Fruit fly (Drosophila melanogaster) whole organism, embryonic: Measurements from ENCODE around the gene CG7565.

Experiments
- Abd-B ChIP-seq: fragments of 200-800 bp; sonication (Bioruptor generic); optimal IDR thresholded peaks from 2 replicates; lab custom pipeline; 2018; ENCODE audit warnings: missing biosample characterization, mild to moderate bottlenecking, missing genetic modification characterization, moderate library complexity
- BtbVII ChIP-seq: fragments of 200-800 bp; sonication (Bioruptor generic); optimal IDR thresholded peaks from 3 replicates; lab custom pipeline; 2017; ENCODE audit warnings: missing biosample characterization, mild to moderate bottlenecking, missing genetic modification characterization
- Bteb2 ChIP-seq: fragments of 200-800 bp; sonication (Bioruptor generic); optimal IDR thresholded peaks from 2 replicates; lab custom pipeline; 2016; ENCODE audit warnings: missing biosample characterization, missing genetic modification characterization
- C15 ChIP-seq: fragments of 200-800 bp; sonication (Bioruptor generic); IDR thresholded peaks from 3 replicates; pipeline ENCODE4 v1.3.6; 2022; ENCODE audit warnings: missing biosample characterization, missing genetic modification characterization
- CG10267 ChIP-seq: fragments of 200-800 bp; sonication (Bioruptor generic); optimal IDR thresholded peaks from 2 replicates; lab custom pipeline; 2018; ENCODE audit warnings: missing biosample characterization, mild to moderate bottlenecking, missing genetic modification characterization, moderate library complexity
- CG1233 ChIP-seq: fragments of 200-800 bp; sonication (Bioruptor generic); optimal IDR thresholded peaks from 4 replicates; lab custom pipeline; 2018; ENCODE audit warnings: missing biosample characterization, mild to moderate bottlenecking, missing genetic modification characterization
- CG13775 ChIP-seq: fragments of 200-800 bp; sonication (Bioruptor generic); optimal IDR thresholded peaks from 3 replicates; lab custom pipeline; 2017; ENCODE audit warnings: missing biosample characterization, mild to moderate bottlenecking, missing genetic modification characterization
- CG14965 ChIP-seq: fragments of 200-800 bp; sonication (Bioruptor generic); optimal IDR thresholded peaks from 2 replicates; lab custom pipeline; 2016; ENCODE audit warnings: missing biosample characterization, missing genetic modification characterization, borderline replicate concordance
- CG1529 ChIP-seq: fragments of 200-800 bp; sonication (Bioruptor generic); optimal IDR thresholded peaks from 3 replicates; lab custom pipeline; 2018; ENCODE audit warnings: missing biosample characterization, missing genetic modification characterization
- CG17328 ChIP-seq: fragments of 200-800 bp; sonication (Bioruptor generic); IDR thresholded peaks from 2 replicates; pipeline ENCODE4 v1.3.6; 2022; ENCODE audit warnings: missing biosample characterization, missing genetic modification characterization
- CG2116 ChIP-seq: fragments of 200-800 bp; sonication (Bioruptor generic); optimal IDR thresholded peaks from 3 replicates; lab custom pipeline; 2018; ENCODE audit warnings: missing biosample characterization, mild to moderate bottlenecking, missing genetic modification characterization
- CG2678 ChIP-seq: fragments of 200-800 bp; sonication (Bioruptor generic); optimal IDR thresholded peaks from 3 replicates; lab custom pipeline; 2019; ENCODE audit warnings: missing biosample characterization, mild to moderate bottlenecking, missing genetic modification characterization, moderate library complexity
- CG33213 ChIP-seq: fragments of 200-800 bp; sonication (Bioruptor generic); optimal IDR thresholded peaks from 3 replicates; lab custom pipeline; 2016; ENCODE audit warnings: missing biosample characterization, missing genetic modification characterization
- CG3407 ChIP-seq: fragments of 200-800 bp; sonication (Bioruptor generic); optimal IDR thresholded peaks from 2 replicates; lab custom pipeline; 2018; ENCODE audit warnings: missing biosample characterization, mild to moderate bottlenecking, missing genetic modification characterization
- CG3726 ChIP-seq: fragments of 200-800 bp; sonication (Bioruptor generic); IDR thresholded peaks from 3 replicates; pipeline ENCODE4, ENCODE4 v1.3.6; 2022; ENCODE audit warnings: missing biosample characterization, missing genetic modification characterization
- CG3838 ChIP-seq: fragments of 200-800 bp; sonication (Bioruptor generic); optimal IDR thresholded peaks from 3 replicates; lab custom pipeline; 2016; ENCODE audit warnings: missing biosample characterization, missing genetic modification characterization
- CG6689 ChIP-seq: fragments of 200-800 bp; sonication (Bioruptor generic); IDR thresholded peaks from 2 replicates; pipeline ENCODE4 v1.3.6; 2022; ENCODE audit warnings: missing biosample characterization, missing genetic modification characterization
- CG7839 ChIP-seq: fragments of 200-800 bp; sonication (Bioruptor generic); optimal IDR thresholded peaks from 3 replicates; lab custom pipeline; 2018; ENCODE audit warnings: missing biosample characterization, mild to moderate bottlenecking, missing genetic modification characterization, moderate library complexity
- CG8359 ChIP-seq: fragments of 200-800 bp; sonication (Bioruptor generic); optimal IDR thresholded peaks from 2 replicates; lab custom pipeline; 2017; ENCODE audit warnings: missing biosample characterization, mild to moderate bottlenecking, missing genetic modification characterization, borderline replicate concordance
- E2f2 ChIP-seq: fragments of 200-800 bp; sonication (Bioruptor generic); IDR thresholded peaks from 2 replicates; pipeline ENCODE4 v1.3.6; 2022; ENCODE audit warnings: missing biosample characterization, missing genetic modification characterization
- Meics ChIP-seq: fragments of 200-800 bp; sonication (Bioruptor generic); optimal IDR thresholded peaks from 2 replicates; lab custom pipeline; 2017; ENCODE audit warnings: missing biosample characterization, mild to moderate bottlenecking, missing genetic modification characterization
- Neu2 ChIP-seq: fragments of 200-800 bp; sonication (Bioruptor generic); optimal IDR thresholded peaks from 3 replicates; lab custom pipeline; 2016; ENCODE audit warnings: missing biosample characterization, missing genetic modification characterization, borderline replicate concordance
- Tbp ChIP-seq: fragments of >200 bp; optimal IDR thresholded peaks from 2 replicates; lab custom pipeline; 2018; ENCODE audit warnings: missing biosample characterization, missing genetic modification characterization
- cad ChIP-seq: fragments of >200 bp; optimal IDR thresholded peaks from 2 replicates; lab custom pipeline; 2017; ENCODE audit warnings: missing biosample characterization, missing genetic modification characterization
- chif ChIP-seq, 2 experiments: fragments of 200-800 bp; sonication (Bioruptor generic); optimal IDR thresholded peaks; 3 replicates each; lab custom pipeline; 2016; ENCODE audit warnings: missing biosample characterization in 2 of 2, missing genetic modification characterization in 2 of 2
- chinmo ChIP-seq: fragments of 200-800 bp; sonication (Bioruptor generic); IDR thresholded peaks from 4 replicates; pipeline ENCODE4 v1.3.6; 2022; ENCODE audit warnings: missing biosample characterization, missing genetic modification characterization; ENCODE audit not compliant: partially characterized antibody
- crc ChIP-seq: fragments of 200-800 bp; sonication (Bioruptor generic); optimal IDR thresholded peaks from 2 replicates; lab custom pipeline; 2016; ENCODE audit warnings: missing biosample characterization, missing genetic modification characterization
- crp ChIP-seq, 2 experiments: fragments of 200-800 bp; sonication (Bioruptor generic); optimal IDR thresholded peaks; 2 replicates in 1 of 2; 3 replicates in 1 of 2; lab custom pipeline; 2017; ENCODE audit warnings: missing biosample characterization in 2 of 2, missing genetic modification characterization in 2 of 2, mild to moderate bottlenecking in 1 of 2, moderate library complexity in 1 of 2
- danr ChIP-seq: fragments of 200-800 bp; sonication (Bioruptor generic); IDR thresholded peaks from 2 replicates; pipeline ENCODE4 v1.3.6; 2022; ENCODE audit warnings: missing biosample characterization, missing genetic modification characterization
- dati ChIP-seq: fragments of 200-800 bp; sonication (Bioruptor generic); IDR thresholded peaks from 2 replicates; pipeline ENCODE4 v1.3.6; 2022; ENCODE audit warnings: missing biosample characterization, missing genetic modification characterization
- en ChIP-seq: fragments of 200-800 bp; sonication (Bioruptor generic); optimal IDR thresholded peaks from 2 replicates; lab custom pipeline; 2016; ENCODE audit warnings: missing biosample characterization, missing genetic modification characterization
- esg ChIP-seq: fragments of 200-800 bp; sonication (Bioruptor generic); conservative IDR thresholded peaks from 2 replicates; pipeline ENCODE4 v1.3.6; 2022; ENCODE audit warnings: missing biosample characterization, missing genetic modification characterization
- eyg ChIP-seq: fragments of 200-800 bp; sonication (Bioruptor generic); optimal IDR thresholded peaks from 3 replicates; lab custom pipeline; 2016; ENCODE audit warnings: missing biosample characterization, missing genetic modification characterization
- gcm ChIP-seq: fragments of 200-800 bp; sonication (Bioruptor generic); optimal IDR thresholded peaks from 2 replicates; lab custom pipeline; 2019; ENCODE audit warnings: missing biosample characterization, mild to moderate bottlenecking, missing genetic modification characterization, moderate library complexity
- gsb-n ChIP-seq: fragments of 200-800 bp; sonication (Bioruptor generic); optimal IDR thresholded peaks from 3 replicates; lab custom pipeline; 2018; ENCODE audit warnings: missing biosample characterization, mild to moderate bottlenecking, missing genetic modification characterization
- knrl ChIP-seq: fragments of 200-800 bp; sonication (Bioruptor generic); IDR thresholded peaks from 3 replicates; pipeline ENCODE4 v1.3.6; 2022; ENCODE audit warnings: missing biosample characterization, missing genetic modification characterization; ENCODE audit not compliant: partially characterized antibody
- lbe ChIP-seq: fragments of 200-800 bp; sonication (Bioruptor generic); optimal IDR thresholded peaks from 2 replicates; lab custom pipeline; 2016; ENCODE audit warnings: missing biosample characterization, mild to moderate bottlenecking, missing genetic modification characterization
- lmd ChIP-seq: fragments of 200-800 bp; sonication (Bioruptor generic); IDR thresholded peaks from 2 replicates; pipeline ENCODE4 v1.3.6; 2022; ENCODE audit warnings: missing biosample characterization, missing genetic modification characterization
- mld ChIP-seq: fragments of 200-800 bp; sonication (Bioruptor generic); IDR thresholded peaks from 3 replicates; pipeline ENCODE4 v1.3.6; 2022; ENCODE audit warnings: missing biosample characterization, missing genetic modification characterization; ENCODE audit not compliant: partially characterized antibody
- nau ChIP-seq: fragments of 200-800 bp; sonication (Bioruptor generic); optimal IDR thresholded peaks from 3 replicates; lab custom pipeline; 2017; ENCODE audit warnings: missing biosample characterization, mild to moderate bottlenecking, missing genetic modification characterization, missing genetic modification reagents
- nerfin-1 ChIP-seq: fragments of 200-800 bp; sonication (Bioruptor generic); optimal IDR thresholded peaks from 3 replicates; lab custom pipeline; 2019; ENCODE audit warnings: missing biosample characterization, mild to moderate bottlenecking, missing genetic modification characterization, moderate library complexity
- odd ChIP-seq: fragments of 200-800 bp; sonication (Bioruptor generic); optimal IDR thresholded peaks from 2 replicates; lab custom pipeline; 2017; ENCODE audit warnings: missing biosample characterization, mild to moderate bottlenecking, missing genetic modification characterization
- pan ChIP-seq, 4 experiments: fragments of >200 bp in 3 of 4; fragments of 200-800 bp in 1 of 4; sonication (Bioruptor generic) in 1 of 4; optimal IDR thresholded peaks in 3 of 4; IDR thresholded peaks in 1 of 4; 2 replicates each; pipeline versions ENCODE4 v1.3.6 to Lab custom; 2017 to 2022; ENCODE audit warnings: missing biosample characterization in 2 of 4, missing genetic modification characterization in 2 of 4, mixed read lengths in 1 of 4
- ranshi ChIP-seq: fragments of 200-800 bp; sonication (Bioruptor generic); IDR thresholded peaks from 2 replicates; pipeline ENCODE4 v1.3.6; 2022; ENCODE audit warnings: missing biosample characterization, missing genetic modification characterization
- sens ChIP-seq: fragments of 200-800 bp; sonication (Bioruptor generic); peaks from one replicate; lab custom pipeline; 2016; ENCODE audit warnings: missing biosample characterization, missing genetic modification characterization
- tx ChIP-seq: fragments of 200-800 bp; sonication (Bioruptor generic); optimal IDR thresholded peaks from 2 replicates; lab custom pipeline; 2016; ENCODE audit warnings: missing biosample characterization, missing genetic modification characterization
- vnd ChIP-seq: fragments of 200-800 bp; sonication (Bioruptor generic); IDR thresholded peaks from 3 replicates; pipeline ENCODE4 v1.3.6; 2022; ENCODE audit warnings: missing biosample characterization, missing genetic modification characterization; ENCODE audit not compliant: partially characterized antibody
- zfh1 ChIP-seq: fragments of 200-800 bp; sonication (Bioruptor generic); IDR thresholded peaks from 3 replicates; pipeline ENCODE4 v1.3.6; 2022; ENCODE audit warnings: missing biosample characterization, missing genetic modification characterization
- zfh2 ChIP-seq: fragments of 200-800 bp; sonication (Bioruptor generic); optimal IDR thresholded peaks from 2 replicates; lab custom pipeline; 2016; ENCODE audit warnings: missing biosample characterization, missing genetic modification characterization

The CG7565 gene

dm6 chr3L:8056740-8057253 lies 34.8 kb downstream of the CG7565 start (continued):
- peak; percentile 35 for TF ChIP-seq CG3407 (GFP tag; lab: Kevin White, UChicago)
- TF ChIP-seq CG7839 = peak; percentile 55
- TF ChIP-seq zfh1 = 0 out of 3 replicates have a peak, but pooled peaks have one; percentile 23
- no peak for TF ChIP-seq lbe (GFP tag; lab: Kevin White, UChicago)
- TF ChIP-seq CG13775 = no peak
- no peak for TF ChIP-seq C15 (GFP tag; lab: Robert Waterston, UW)
- 0 out of 2 replicates have a peak, but pooled peaks have one; percentile 8 for TF ChIP-seq E2f2 (GFP tag; lab: Robert Waterston, UW)
- TF ChIP-seq gcm = no peak
- no peak for TF ChIP-seq dati (GFP tag; lab: Robert Waterston, UW)
- no peak for TF ChIP-seq CG14965 (GFP tag; lab: Kevin White, UChicago)
- no peak for TF ChIP-seq Bteb2
- no peak for TF ChIP-seq CG17328
- no peak for TF ChIP-seq Neu2 (GFP tag; lab: Kevin White, UChicago)
- no peak for TF ChIP-seq knrl (GFP tag; lab: Robert Waterston, UW)
- peak; percentile 11 for TF ChIP-seq CG3838 (GFP tag; lab: Kevin White, UChicago)
- TF ChIP-seq BtbVII (GFP tag; lab: Kevin White, UChicago) = peak; percentile 57
- no peak for TF ChIP-seq tx (GFP tag; lab: Kevin White, UChicago)
- TF ChIP-seq odd (GFP tag; lab: Kevin White, UChicago) = peak; percentile 36
- TF ChIP-seq mld (GFP tag; lab: Robert Waterston, UW) = no peak
- TF ChIP-seq CG1529 (GFP tag; lab: Kevin White, UChicago) = peak; percentile 12
- no peak for TF ChIP-seq lmd (GFP tag; lab: Robert Waterston, UW)
- peak; percentile 17 for TF ChIP-seq zfh2
- no peak for TF ChIP-seq Abd-B
- no peak for TF ChIP-seq Tbp (GFP tag; lab: Kevin White, UChicago)
- peak; percentile 6 for TF ChIP-seq CG8359 (GFP tag; lab: Kevin White, UChicago)
- no peak for TF ChIP-seq vnd (GFP tag; lab: Robert Waterston, UW)
- TF ChIP-seq eyg (GFP tag; lab: Kevin White, UChicago) = no peak
- no peak for TF ChIP-seq en
- TF ChIP-seq crc (GFP tag; lab: Kevin White, UChicago) = peak; percentile 17
- TF ChIP-seq chinmo (GFP tag; lab: Robert Waterston, UW) = no peak
- no peak for TF ChIP-seq danr
- TF ChIP-seq crp (GFP tag; optimal IDR thresholded peaks at IDR 0.05; lab: Kevin White, UChicago) = no peak
- peak; percentile 32 for TF ChIP-seq CG1233 (GFP tag; lab: Kevin White, UChicago)
- TF ChIP-seq cad (GFP tag; lab: Kevin White, UChicago) = no peak
- TF ChIP-seq CG6689 = no peak
- TF ChIP-seq ranshi (GFP tag; lab: Robert Waterston, UW) = 0 out of 2 replicates have a peak, but pooled peaks have one; percentile 6
- no peak for TF ChIP-seq pan (optimal IDR thresholded peaks at IDR 0.05; lab: Kevin White, UChicago)
- TF ChIP-seq pan (GFP tag; optimal IDR thresholded peaks at IDR 0.05 in 1 of 2, IDR thresholded peaks at IDR 0.05 in 1 of 2) = peak in 1 of 2 experiments; percentile 18
- TF ChIP-seq CG3726 (GFP tag; lab: Robert Waterston, UW) = no peak
- TF ChIP-seq esg (GFP tag; lab: Robert Waterston, UW) = no peak; the same call in 1 of the 2 replicates
- TF ChIP-seq gsb-n (tag; lab: Kevin White, UChicago) = no peak
- peak; percentile 38 for TF ChIP-seq nau (GFP tag; lab: Kevin White, UChicago)
- no peak for TF ChIP-seq CG33213 (GFP tag; lab: Kevin White, UChicago)
- no peak for TF ChIP-seq nerfin-1 (tag; lab: Kevin White, UChicago)
- TF ChIP-seq CG2116 (GFP tag; lab: Kevin White, UChicago) = no peak
- TF ChIP-seq CG10267 (tag; lab: Kevin White, UChicago) = peak; percentile 22
- TF ChIP-seq sens (GFP tag; lab: Kevin White, UChicago) = peak; percentile 60
- TF ChIP-seq Meics (GFP tag; lab: Kevin White, UChicago) = peak; percentile 64
- peak in 1 of 2 experiments; percentile 16 for TF ChIP-seq chif (GFP tag; optimal IDR thresholded peaks at IDR 0.05; lab: Kevin White, UChicago)
- peak; percentile 25 for TF ChIP-seq CG2678 (tag; lab: Kevin White, UChicago)
